Fruit fly (Drosophila melanogaster) whole organism, embryonic: Measurements from ENCODE around the gene Acsx4.
A peak's percentile ranks its signal among the peaks of the same experiment; 100 is the strongest.

Experiments
- Aef1 ChIP-seq: fragments of 200-800 bp; sonication (Bioruptor generic); IDR thresholded peaks from 3 replicates; pipeline ENCODE4 v1.3.6; 2022; ENCODE audit warnings: missing biosample characterization, missing genetic modification characterization
- Asciz ChIP-seq: fragments of 200-800 bp; sonication (Bioruptor generic); optimal IDR thresholded peaks from 2 replicates; lab custom pipeline; 2017; ENCODE audit warnings: missing biosample characterization, mild to moderate bottlenecking, missing genetic modification characterization, missing genetic modification reagents
- CG10321 ChIP-seq: fragments of 200-800 bp; sonication (Bioruptor generic); IDR thresholded peaks from 2 replicates; pipeline ENCODE4 v1.3.6; 2022; ENCODE audit warnings: missing biosample characterization, missing genetic modification characterization
- CG10366 ChIP-seq: fragments of 200-800 bp; sonication (Bioruptor generic); IDR thresholded peaks from 2 replicates; pipeline ENCODE4 v1.3.6; 2022; ENCODE audit warnings: missing biosample characterization, missing genetic modification characterization
- CG10565 ChIP-seq: fragments of 200-800 bp; sonication (Bioruptor generic); optimal IDR thresholded peaks from 3 replicates; lab custom pipeline; 2016; ENCODE audit warnings: missing biosample characterization, mild to moderate bottlenecking, missing genetic modification characterization
- CG11456 ChIP-seq: fragments of 200-800 bp; sonication (Bioruptor generic); IDR thresholded peaks from 3 replicates; pipeline ENCODE4 v1.3.6; 2022; ENCODE audit warnings: missing biosample characterization, missing genetic modification characterization
- CG1233 ChIP-seq: fragments of 200-800 bp; sonication (Bioruptor generic); optimal IDR thresholded peaks from 4 replicates; lab custom pipeline; 2018; ENCODE audit warnings: missing biosample characterization, mild to moderate bottlenecking, missing genetic modification characterization
- CG12659 ChIP-seq: fragments of 200-800 bp; sonication (Bioruptor generic); optimal IDR thresholded peaks from 3 replicates; lab custom pipeline; 2017; ENCODE audit warnings: mild to moderate bottlenecking, missing biosample characterization, missing genetic modification reagents, missing genetic modification characterization
- CG12769 ChIP-seq: fragments of 200-800 bp; sonication (Bioruptor generic); optimal IDR thresholded peaks from 2 replicates; lab custom pipeline; 2019; ENCODE audit warnings: missing biosample characterization, mild to moderate bottlenecking, missing genetic modification characterization, moderate library complexity
- CG14667 ChIP-seq: fragments of 200-800 bp; sonication (Bioruptor generic); IDR thresholded peaks from 2 replicates; pipeline ENCODE4 v1.3.6; 2022; ENCODE audit warnings: missing biosample characterization, missing genetic modification characterization
- CG1603 ChIP-seq: fragments of 200-800 bp; sonication (Bioruptor generic); optimal IDR thresholded peaks from 2 replicates; lab custom pipeline; 2019; ENCODE audit warnings: missing biosample characterization, mild to moderate bottlenecking, missing genetic modification characterization, moderate library complexity
- CG2889 ChIP-seq: fragments of 200-800 bp; sonication (Bioruptor generic); IDR thresholded peaks from 3 replicates; pipeline ENCODE4 v1.3.6; 2022; ENCODE audit warnings: missing biosample characterization, missing genetic modification characterization
- CG31441 ChIP-seq: fragments of 200-800 bp; sonication (Bioruptor generic); IDR thresholded peaks from 2 replicates; pipeline ENCODE4 v1.3.6; 2022; ENCODE audit warnings: missing biosample characterization, missing genetic modification characterization
- CG3847 ChIP-seq: fragments of 200-800 bp; sonication (Bioruptor generic); IDR thresholded peaks from 2 replicates; pipeline ENCODE4 v1.3.6; 2022; ENCODE audit warnings: missing biosample characterization, missing genetic modification characterization
- CG3995 ChIP-seq: fragments of 200-800 bp; sonication (Bioruptor generic); optimal IDR thresholded peaks from 3 replicates; lab custom pipeline; 2016; ENCODE audit warnings: missing biosample characterization, missing genetic modification characterization
- CG6654 ChIP-seq: fragments of 200-800 bp; sonication (Bioruptor generic); optimal IDR thresholded peaks from 2 replicates; lab custom pipeline; 2017; ENCODE audit warnings: missing biosample characterization, mild to moderate bottlenecking, missing genetic modification characterization
- CG6689 ChIP-seq: fragments of 200-800 bp; sonication (Bioruptor generic); IDR thresholded peaks from 2 replicates; pipeline ENCODE4 v1.3.6; 2022; ENCODE audit warnings: missing biosample characterization, missing genetic modification characterization
- CG8359 ChIP-seq: fragments of 200-800 bp; sonication (Bioruptor generic); optimal IDR thresholded peaks from 2 replicates; lab custom pipeline; 2017; ENCODE audit warnings: missing biosample characterization, mild to moderate bottlenecking, missing genetic modification characterization, borderline replicate concordance
- CG9797 ChIP-seq: fragments of 200-800 bp; sonication (Bioruptor generic); optimal IDR thresholded peaks from 3 replicates; lab custom pipeline; 2018; ENCODE audit warnings: missing biosample characterization, mild to moderate bottlenecking, missing genetic modification characterization
- CG9817 ChIP-seq: fragments of 200-800 bp; sonication (Bioruptor generic); optimal IDR thresholded peaks from 2 replicates; lab custom pipeline; 2018; ENCODE audit warnings: missing biosample characterization, mild to moderate bottlenecking, missing genetic modification characterization, moderate library complexity
- Dbx ChIP-seq: fragments of 200-800 bp; sonication (Bioruptor generic); IDR thresholded peaks from 3 replicates; pipeline ENCODE4 v1.3.6; 2022; ENCODE audit warnings: missing biosample characterization, missing genetic modification characterization
- Deaf1 ChIP-seq: fragments of 200-800 bp; optimal IDR thresholded peaks from 3 replicates; lab custom pipeline; 2019; ENCODE audit warnings: missing biosample characterization, mild to moderate bottlenecking, missing genetic modification characterization, moderate library complexity
- Dip3 ChIP-seq: fragments of 200-800 bp; sonication (Bioruptor generic); optimal IDR thresholded peaks from 3 replicates; lab custom pipeline; 2016; ENCODE audit warnings: missing biosample characterization, missing genetic modification characterization
- ERR ChIP-seq: fragments of 200-800 bp; sonication (Bioruptor generic); optimal IDR thresholded peaks from 2 replicates; lab custom pipeline; 2016; ENCODE audit warnings: missing biosample characterization, missing genetic modification characterization
- Fer2 ChIP-seq: fragments of 200-800 bp; sonication (Bioruptor generic); optimal IDR thresholded peaks from 2 replicates; lab custom pipeline; 2018; ENCODE audit warnings: missing biosample characterization, mild to moderate bottlenecking, missing genetic modification characterization, moderate library complexity
- Gug ChIP-seq: fragments of 200-800 bp; sonication (Bioruptor generic); IDR thresholded peaks from 4 replicates; pipeline ENCODE4 v1.3.6; 2022; ENCODE audit warnings: missing biosample characterization, missing genetic modification characterization
- Hsf ChIP-seq: fragments of 200-800 bp; sonication (Bioruptor generic); optimal IDR thresholded peaks from 3 replicates; lab custom pipeline; 2016; ENCODE audit warnings: missing biosample characterization, missing genetic modification characterization
- Med ChIP-seq: fragments of 200-800 bp; sonication (Bioruptor generic); peaks from one replicate; lab custom pipeline; 2016; ENCODE audit warnings: missing biosample characterization, missing genetic modification characterization, mild to moderate bottlenecking, inconsistent platforms, moderate library complexity
- Mrtf ChIP-seq: fragments of 200-800 bp; sonication (Bioruptor generic); IDR thresholded peaks from 3 replicates; pipeline ENCODE4 v1.3.6; 2022; ENCODE audit warnings: missing biosample characterization, missing genetic modification characterization
- Pdp1 ChIP-seq, 2 experiments: fragments of 200-800 bp; sonication (Bioruptor generic); optimal IDR thresholded peaks; 3 replicates each; lab custom pipeline; 2016; ENCODE audit warnings: missing biosample characterization in 2 of 2, missing genetic modification characterization in 2 of 2, mild to moderate bottlenecking in 1 of 2, moderate library complexity in 1 of 2
- Sry-β ChIP-seq: fragments of 200-800 bp; sonication (Bioruptor generic); optimal IDR thresholded peaks from 2 replicates; lab custom pipeline; 2018; ENCODE audit warnings: missing biosample characterization, mild to moderate bottlenecking, missing genetic modification characterization, moderate library complexity
- Sry-δ ChIP-seq: fragments of 200-800 bp; sonication (Bioruptor generic); optimal IDR thresholded peaks from 2 replicates; lab custom pipeline; 2016; ENCODE audit warnings: missing biosample characterization, missing genetic modification characterization
- Xrp1 ChIP-seq: fragments of 200-800 bp; sonication (Bioruptor generic); IDR thresholded peaks from 2 replicates; pipeline ENCODE4 v1.3.6; 2022; ENCODE audit warnings: missing biosample characterization, missing genetic modification characterization
- abd-A ChIP-seq: fragments of 200-800 bp; sonication (Bioruptor generic); optimal IDR thresholded peaks from 3 replicates; lab custom pipeline; 2019; ENCODE audit warnings: missing biosample characterization, mild to moderate bottlenecking, missing genetic modification characterization, moderate library complexity
- az2 ChIP-seq: fragments of 200-800 bp; sonication (Bioruptor generic); optimal IDR thresholded peaks from 3 replicates; lab custom pipeline; 2016; ENCODE audit warnings: missing biosample characterization, missing genetic modification characterization
- ci ChIP-seq: fragments of 200-800 bp; sonication (Bioruptor generic); IDR thresholded peaks from 3 replicates; pipeline ENCODE4 v1.3.6; 2022; ENCODE audit warnings: missing biosample characterization, missing genetic modification characterization
- crp ChIP-seq, 2 experiments: fragments of 200-800 bp; sonication (Bioruptor generic); optimal IDR thresholded peaks; 2 replicates in 1 of 2; 3 replicates in 1 of 2; lab custom pipeline; 2017; ENCODE audit warnings: missing biosample characterization in 2 of 2, missing genetic modification characterization in 2 of 2, mild to moderate bottlenecking in 1 of 2, moderate library complexity in 1 of 2
- dmrt11E ChIP-seq: fragments of 200-800 bp; sonication (Bioruptor generic); optimal IDR thresholded peaks from 3 replicates; lab custom pipeline; 2018; ENCODE audit warnings: missing biosample characterization, mild to moderate bottlenecking, missing genetic modification characterization, moderate library complexity
- dmrt99B ChIP-seq: fragments of 200-800 bp; sonication (Bioruptor generic); optimal IDR thresholded peaks from 2 replicates; lab custom pipeline; 2018; ENCODE audit warnings: missing biosample characterization, mild to moderate bottlenecking, missing genetic modification characterization, moderate library complexity
- eyg ChIP-seq: fragments of 200-800 bp; sonication (Bioruptor generic); optimal IDR thresholded peaks from 3 replicates; lab custom pipeline; 2016; ENCODE audit warnings: missing biosample characterization, missing genetic modification characterization
- ftz-f1 ChIP-seq: fragments of 200-800 bp; sonication (Bioruptor generic); optimal IDR thresholded peaks from 2 replicates; lab custom pipeline; 2016; ENCODE audit warnings: missing biosample characterization, missing genetic modification characterization
- h ChIP-seq: fragments of >200 bp; optimal IDR thresholded peaks from 2 replicates; lab custom pipeline; 2017
- hb ChIP-seq: fragments of 200-800 bp; sonication (Bioruptor generic); IDR thresholded peaks from 3 replicates; pipeline ENCODE4 v1.3.6; 2022; ENCODE audit warnings: missing biosample characterization, missing genetic modification characterization; ENCODE audit not compliant: partially characterized antibody
- inv ChIP-seq: fragments of 200-800 bp; sonication (Bioruptor generic); IDR thresholded peaks from 2 replicates; pipeline ENCODE4 v1.3.6; 2022; ENCODE audit warnings: missing biosample characterization, missing genetic modification characterization; ENCODE audit not compliant: partially characterized antibody
- ken ChIP-seq: fragments of 200-800 bp; sonication (Bioruptor generic); IDR thresholded peaks from 3 replicates; pipeline ENCODE4 v1.3.6; 2022; ENCODE audit warnings: missing biosample characterization, missing genetic modification characterization
- lilli ChIP-seq: fragments of 200-800 bp; sonication (Bioruptor generic); optimal IDR thresholded peaks from 3 replicates; lab custom pipeline; 2016; ENCODE audit warnings: missing biosample characterization, missing genetic modification characterization
- pb ChIP-seq: fragments of 200-800 bp; sonication (Bioruptor generic); optimal IDR thresholded peaks from 3 replicates; lab custom pipeline; 2016; ENCODE audit warnings: missing biosample characterization, missing genetic modification characterization
- seq ChIP-seq: fragments of 200-800 bp; sonication (Bioruptor generic); IDR thresholded peaks from 2 replicates; pipeline ENCODE4 v1.3.6; 2022; ENCODE audit warnings: missing biosample characterization, missing genetic modification characterization
- toy ChIP-seq: fragments of 200-800 bp; sonication (Bioruptor generic); IDR thresholded peaks from 2 replicates; pipeline ENCODE4 v1.3.6; 2022; ENCODE audit warnings: missing biosample characterization, missing genetic modification characterization
- vfl ChIP-seq: fragments of 200-800 bp; sonication (Bioruptor generic); optimal IDR thresholded peaks from 2 replicates; lab custom pipeline; 2016; ENCODE audit warnings: missing biosample characterization, missing genetic modification characterization
- zfh1 ChIP-seq: fragments of 200-800 bp; sonication (Bioruptor generic); IDR thresholded peaks from 3 replicates; pipeline ENCODE4 v1.3.6; 2022; ENCODE audit warnings: missing biosample characterization, missing genetic modification characterization

The Acsx4 gene

DNA sequence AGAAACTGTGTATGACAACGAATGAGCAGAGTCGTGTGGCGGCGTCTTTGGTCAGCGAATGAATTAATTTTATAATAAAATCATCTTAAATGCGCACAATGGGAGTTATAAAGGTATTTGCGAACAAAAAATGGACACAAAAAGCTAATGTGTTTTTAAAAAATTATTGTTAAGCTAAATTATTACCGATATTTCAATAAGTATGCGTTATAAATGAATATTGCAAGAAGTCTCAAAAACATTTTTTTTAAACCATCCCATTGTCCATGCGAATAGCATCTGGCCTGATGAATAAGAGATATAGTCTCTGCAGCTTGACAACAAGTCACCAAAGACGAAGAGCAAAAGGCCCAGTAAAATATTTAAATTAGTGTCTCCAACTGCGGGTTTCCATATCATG, 47.7 kb downstream of the Acsx4 start (continued):
- peak; percentile 72 for TF ChIP-seq Asciz (GFP tag; lab: Kevin White, UChicago)
- peak; percentile 62 for TF ChIP-seq CG12659 (GFP tag; lab: Kevin White, UChicago)
- peak; percentile 46 for TF ChIP-seq CG12769
- TF ChIP-seq hb, result no peak
- TF ChIP-seq CG8359 (GFP tag; lab: Kevin White, UChicago), result peak; percentile 7
- no peak for TF ChIP-seq inv (GFP tag; lab: Robert Waterston, UW)
- no peak for TF ChIP-seq Dbx
- TF ChIP-seq pb (GFP tag; lab: Kevin White, UChicago), result peak; percentile 18
- TF ChIP-seq ftz-f1 (GFP tag; lab: Kevin White, UChicago), result no peak
- peak; percentile 46; the same call in 1 of the 2 replicates for TF ChIP-seq CG3847 (GFP tag; lab: Robert Waterston, UW)
- TF ChIP-seq Mrtf, result peak; percentile 70; the same call in 1 of the 3 replicates
- peak; percentile 59 for TF ChIP-seq Xrp1 (GFP tag; lab: Robert Waterston, UW)
- peak; percentile 62 for TF ChIP-seq Med (GFP tag; lab: Kevin White, UChicago)
- peak; percentile 29 for TF ChIP-seq Dip3 (GFP tag; lab: Kevin White, UChicago)
- TF ChIP-seq Fer2, result peak; percentile 26
- no peak for TF ChIP-seq CG9797
- TF ChIP-seq Aef1 (GFP tag; lab: Robert Waterston, UW), result peak; percentile 41; the same call in 1 of the 3 replicates
- TF ChIP-seq abd-A (tag; lab: Kevin White, UChicago), result peak; percentile 75
- TF ChIP-seq CG11456 (GFP tag; lab: Robert Waterston, UW), result no peak
- TF ChIP-seq Sry-β (GFP tag; lab: Kevin White, UChicago), result no peak
- TF ChIP-seq vfl (GFP tag; lab: Kevin White, UChicago), result peak; percentile 4
- peak; percentile 76 for TF ChIP-seq CG31441 (GFP tag; lab: Robert Waterston, UW)
- TF ChIP-seq zfh1 (GFP tag; lab: Robert Waterston, UW), result peak; percentile 58; the same call in 2 of the 3 replicates
- peak; percentile 46 for TF ChIP-seq az2 (GFP tag; lab: Kevin White, UChicago)
- peak; percentile 71 for TF ChIP-seq seq (GFP tag; lab: Robert Waterston, UW)
- TF ChIP-seq CG9817 (tag; lab: Kevin White, UChicago), result peak; percentile 43
- peak; percentile 53; the same call in 1 of the 3 replicates for TF ChIP-seq ci
- peak; percentile 54; the same call in 1 of the 3 replicates for TF ChIP-seq CG2889
- 0 out of 2 replicates have a peak, but pooled peaks have one; percentile 7 for TF ChIP-seq toy
- TF ChIP-seq CG14667 (GFP tag; lab: Robert Waterston, UW), result no peak
- no peak for TF ChIP-seq CG6654 (GFP tag; lab: Kevin White, UChicago)
- no peak; the same call in 1 of the 2 replicates for TF ChIP-seq CG10321 (GFP tag; lab: Robert Waterston, UW)
- no peak for TF ChIP-seq dmrt11E (tag; lab: Kevin White, UChicago)
- TF ChIP-seq Deaf1 (tag; lab: Kevin White, UChicago), result peak; percentile 38
- no peak for TF ChIP-seq CG3995
- TF ChIP-seq Hsf (GFP tag; lab: Kevin White, UChicago), result peak; percentile 47
- TF ChIP-seq Sry-δ (GFP tag; lab: Kevin White, UChicago), result no peak
- peak; percentile 81 for TF ChIP-seq CG1603 (tag; lab: Kevin White, UChicago)
- TF ChIP-seq eyg (GFP tag; lab: Kevin White, UChicago), result peak; percentile 15
- TF ChIP-seq Pdp1 (GFP tag; optimal IDR thresholded peaks at IDR 0.05; lab: Kevin White, UChicago), result peak; percentile 46 to 60
- peak; percentile 77 for TF ChIP-seq CG6689 (GFP tag; lab: Robert Waterston, UW)
- TF ChIP-seq Gug (GFP tag; lab: Robert Waterston, UW), result no peak; the same call in 3 of the 4 replicates
- TF ChIP-seq h (lab: Kevin White, UChicago), result no peak
- peak; percentile 44; the same call in 1 of the 2 replicates for TF ChIP-seq CG10366 (GFP tag; lab: Robert Waterston, UW)
- no peak for TF ChIP-seq CG1233 (GFP tag; lab: Kevin White, UChicago)
- no peak for TF ChIP-seq crp (GFP tag; optimal IDR thresholded peaks at IDR 0.05; lab: Kevin White, UChicago)
- peak; percentile 56 for TF ChIP-seq lilli (GFP tag; lab: Kevin White, UChicago)
- no peak for TF ChIP-seq CG10565 (GFP tag; lab: Kevin White, UChicago)
- peak; percentile 86 for TF ChIP-seq dmrt99B (tag; lab: Kevin White, UChicago)
- TF ChIP-seq ken (GFP tag; lab: Robert Waterston, UW), result peak; percentile 67; the same call in 1 of the 3 replicates
- no peak for TF ChIP-seq ERR (GFP tag; lab: Kevin White, UChicago)
